Fruit fly (Drosophila melanogaster): ENCODE data around the gene Nepl19.

DNA sequence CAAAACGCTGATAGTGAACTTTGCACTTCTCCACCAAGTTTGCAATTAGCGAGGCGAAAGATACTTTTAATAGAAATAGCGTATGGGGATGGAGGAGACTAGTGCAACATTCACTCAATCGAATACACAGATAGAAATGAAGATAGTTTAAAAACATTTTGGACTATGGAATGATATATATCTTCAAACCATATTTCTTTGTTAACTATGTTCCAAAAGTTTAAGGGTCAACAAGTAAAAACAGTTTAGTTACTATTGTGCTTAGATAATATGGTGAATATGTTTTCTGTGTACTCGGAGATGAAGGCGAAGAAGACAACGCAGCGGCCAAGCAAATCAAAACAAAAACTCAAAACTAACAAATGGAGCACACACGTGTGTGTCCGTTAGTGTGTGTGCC lies 24.3 kb upstream of the Nepl19 start:
- TF ChIP-seq Myc (optimal IDR thresholded peaks at IDR 0.05), result no peak
- no peak for TF ChIP-seq psq (optimal IDR thresholded peaks at IDR 0.05)
- no peak for TF ChIP-seq insv (optimal IDR thresholded peaks at IDR 0.05)
